Worm (Caenorhabditis elegans): Measurements from ENCODE around the gene pkc-3.

DNA sequence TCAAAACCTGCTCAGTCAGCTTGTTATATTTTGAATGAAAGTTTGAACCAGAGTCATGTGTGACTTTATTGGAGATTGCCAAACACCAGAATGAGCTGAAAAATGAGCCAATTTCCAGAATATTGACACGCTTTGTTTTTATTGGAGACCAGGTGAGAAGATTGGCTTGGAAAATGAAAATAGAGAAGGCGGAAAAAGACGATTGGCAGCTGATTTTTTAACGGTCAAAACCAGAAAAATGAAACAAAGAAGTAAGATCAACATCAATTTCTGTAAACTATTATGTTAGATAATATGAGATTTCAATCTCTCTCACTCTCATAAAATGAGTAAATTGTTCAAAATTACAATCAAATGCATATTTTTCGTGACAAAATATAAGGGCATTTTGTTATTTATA, 53.2 kb downstream of the pkc-3 start, which contains the start of gene srx-114:
- TF ChIP-seq elt-1 (tag; optimal IDR thresholded peaks at IDR 0.05; ENCODE audit: borderline replicate concordance, insufficient read depth) (no peak), lsy-2 (tag; optimal IDR thresholded peaks at IDR 0.05) (no peak), sptf-1 (tag; optimal IDR thresholded peaks at IDR 0.05) (no peak), nhr-237 (tag; optimal IDR thresholded peaks at IDR 0.05) (no peak), mep-1 (tag; optimal IDR thresholded peaks at IDR 0.05) (no peak), ces-1 (GFP tag; optimal IDR thresholded peaks at IDR 0.05) (no peak), elt-3 (tag; optimal IDR thresholded peaks at IDR 0.05) (no peak), nhr-28 (tag; optimal IDR thresholded peaks at IDR 0.05) (no peak)
